Worm (Caenorhabditis elegans) whole organism, late embryonic: Measurements from ENCODE around the gene ztf-1.

Experiments
- C08G9.2 ChIP-seq: sonication (generic microtip); optimal IDR thresholded peaks from 2 replicates; lab custom pipeline; 2016; ENCODE audit warnings: mild to moderate bottlenecking, missing genetic modification characterization, moderate library complexity, missing compliant biosample characterization
- C38D4.7 ChIP-seq: fragments of 200-800 bp; sonication (Bioruptor generic); optimal IDR thresholded peaks from 2 replicates; lab custom pipeline; 2018; ENCODE audit warnings: mild to moderate bottlenecking, missing genetic modification characterization, moderate library complexity, missing compliant biosample characterization
- F13H6.1 ChIP-seq: sonication (generic microtip); optimal IDR thresholded peaks from 2 replicates; lab custom pipeline; 2016; ENCODE audit warnings: missing genetic modification characterization, missing compliant biosample characterization
- T23F11.4 ChIP-seq: fragments of 200-800 bp; sonication (Bioruptor generic); optimal IDR thresholded peaks from 2 replicates; lab custom pipeline; 2018; ENCODE audit warnings: mild to moderate bottlenecking, missing genetic modification characterization, missing compliant biosample characterization
- ahr-1 ChIP-seq: sonication (generic microtip); optimal IDR thresholded peaks from 2 replicates; lab custom pipeline; 2016; ENCODE audit warnings: missing genetic modification characterization, missing compliant biosample characterization
- ceh-14 ChIP-seq: sonication (generic microtip); optimal IDR thresholded peaks from 2 replicates; lab custom pipeline; 2016; ENCODE audit warnings: missing genotype, missing genetic modification characterization, missing compliant biosample characterization
- ceh-18 ChIP-seq: sonication (generic microtip); optimal IDR thresholded peaks from 2 replicates; lab custom pipeline; 2016; ENCODE audit warnings: missing genetic modification characterization, missing compliant biosample characterization
- ceh-19 ChIP-seq: fragments of 200-800 bp; sonication (Bioruptor generic); optimal IDR thresholded peaks from 2 replicates; lab custom pipeline; 2018; ENCODE audit warnings: mild to moderate bottlenecking, missing genetic modification characterization, missing compliant biosample characterization
- ceh-22 ChIP-seq: sonication (generic microtip); optimal IDR thresholded peaks from 2 replicates; lab custom pipeline; 2017; ENCODE audit warnings: missing biosample characterization, missing genetic modification characterization
- ceh-31 ChIP-seq: sonication (generic microtip); optimal IDR thresholded peaks from 2 replicates; lab custom pipeline; 2016; ENCODE audit warnings: missing genetic modification characterization, missing compliant biosample characterization
- ceh-48 ChIP-seq: sonication (generic microtip); optimal IDR thresholded peaks from 2 replicates; lab custom pipeline; 2016; ENCODE audit warnings: missing genetic modification characterization, inconsistent platforms, missing compliant biosample characterization
- ceh-9 ChIP-seq: sonication (generic microtip); optimal IDR thresholded peaks from 2 replicates; lab custom pipeline; 2016; ENCODE audit warnings: mild to moderate bottlenecking, missing genetic modification characterization, inconsistent platforms, missing compliant biosample characterization
- elt-2 ChIP-seq: sonication (generic microtip); optimal IDR thresholded peaks from 2 replicates; lab custom pipeline; 2016; ENCODE audit warnings: missing genetic modification reagents, missing genetic modification characterization, missing compliant biosample characterization
- eyg-1 ChIP-seq: sonication (generic microtip); optimal IDR thresholded peaks from 2 replicates; lab custom pipeline; 2016; ENCODE audit warnings: missing genotype, missing genetic modification characterization, missing compliant biosample characterization
- fax-1 ChIP-seq: sonication (generic microtip); optimal IDR thresholded peaks from 2 replicates; lab custom pipeline; 2016; ENCODE audit warnings: missing genotype, missing genetic modification characterization, missing compliant biosample characterization
- fkh-6 ChIP-seq: sonication (generic microtip); optimal IDR thresholded peaks from 2 replicates; lab custom pipeline; 2016; ENCODE audit warnings: missing genetic modification characterization, missing compliant biosample characterization
- hlh-13 ChIP-seq: fragments of 200-800 bp; sonication (Bioruptor generic); optimal IDR thresholded peaks from 2 replicates; lab custom pipeline; 2018; ENCODE audit warnings: mild to moderate bottlenecking, missing genetic modification characterization, missing compliant biosample characterization
- hlh-30 ChIP-seq: sonication (generic microtip); optimal IDR thresholded peaks from 2 replicates; lab custom pipeline; 2017; ENCODE audit warnings: antibody characterized with exemption, missing genetic modification characterization, missing compliant biosample characterization; ENCODE audit not compliant: insufficient read depth
- hlh-6 ChIP-seq: sonication (generic microtip); optimal IDR thresholded peaks from 2 replicates; lab custom pipeline; 2016; ENCODE audit warnings: missing genotype, missing genetic modification characterization, missing compliant biosample characterization
- hlh-8 ChIP-seq: sonication (generic microtip); optimal IDR thresholded peaks from 2 replicates; lab custom pipeline; 2016; ENCODE audit warnings: missing genotype, missing genetic modification characterization, missing compliant biosample characterization
- lim-6 ChIP-seq: sonication (generic microtip); optimal IDR thresholded peaks from 2 replicates; lab custom pipeline; 2016; ENCODE audit warnings: missing genetic modification characterization, missing compliant biosample characterization
- nfya-1 ChIP-seq: sonication (generic microtip); optimal IDR thresholded peaks from 2 replicates; lab custom pipeline; 2017; ENCODE audit warnings: missing genetic modification characterization, mild to moderate bottlenecking, missing compliant biosample characterization, antibody characterized with exemption, moderate library complexity
- pag-3 ChIP-seq: sonication (generic microtip); optimal IDR thresholded peaks from 2 replicates; lab custom pipeline; 2016; ENCODE audit warnings: missing compliant biosample characterization, missing genetic modification characterization, borderline replicate concordance
- pqm-1 ChIP-seq: sonication (generic microtip); optimal IDR thresholded peaks from 2 replicates; lab custom pipeline; 2016; ENCODE audit warnings: missing genetic modification characterization, missing compliant biosample characterization
- pros-1 ChIP-seq: fragments of 150-350 bp; optimal IDR thresholded peaks from 2 replicates; lab custom pipeline; 2014; ENCODE audit warnings: missing biosample characterization, missing genetic modification reagents, missing genetic modification characterization
- ref-2 ChIP-seq: sonication (generic microtip); optimal IDR thresholded peaks from 2 replicates; lab custom pipeline; 2016; ENCODE audit warnings: missing genetic modification characterization, missing compliant biosample characterization
- sox-4 ChIP-seq: sonication (generic microtip); optimal IDR thresholded peaks from 2 replicates; lab custom pipeline; 2017; ENCODE audit warnings: mild to moderate bottlenecking, missing genetic modification characterization, inconsistent platforms, missing compliant biosample characterization
- syd-9 ChIP-seq: sonication (generic microtip); optimal IDR thresholded peaks from 2 replicates; lab custom pipeline; 2016; ENCODE audit warnings: mild to moderate bottlenecking, missing genetic modification characterization, moderate library complexity, missing compliant biosample characterization
- tbx-2 ChIP-seq: sonication (generic microtip); optimal IDR thresholded peaks from 2 replicates; lab custom pipeline; 2016; ENCODE audit warnings: missing genetic modification characterization, missing compliant biosample characterization
- tbx-7 ChIP-seq: sonication (generic microtip); optimal IDR thresholded peaks from 2 replicates; lab custom pipeline; 2016; ENCODE audit warnings: missing genotype, missing genetic modification characterization, missing compliant biosample characterization
- ttx-3 ChIP-seq: sonication (generic microtip); optimal IDR thresholded peaks from 2 replicates; lab custom pipeline; 2016; ENCODE audit warnings: missing genetic modification reagents, missing genetic modification characterization, missing compliant biosample characterization
- zip-5 ChIP-seq: sonication (generic microtip); optimal IDR thresholded peaks from 2 replicates; lab custom pipeline; 2016; ENCODE audit warnings: missing genetic modification characterization, missing compliant biosample characterization
- ztf-16 ChIP-seq: sonication (generic microtip); optimal IDR thresholded peaks from 2 replicates; lab custom pipeline; 2017; ENCODE audit warnings: missing genetic modification characterization, missing compliant biosample characterization

The ztf-1 gene

DNA sequence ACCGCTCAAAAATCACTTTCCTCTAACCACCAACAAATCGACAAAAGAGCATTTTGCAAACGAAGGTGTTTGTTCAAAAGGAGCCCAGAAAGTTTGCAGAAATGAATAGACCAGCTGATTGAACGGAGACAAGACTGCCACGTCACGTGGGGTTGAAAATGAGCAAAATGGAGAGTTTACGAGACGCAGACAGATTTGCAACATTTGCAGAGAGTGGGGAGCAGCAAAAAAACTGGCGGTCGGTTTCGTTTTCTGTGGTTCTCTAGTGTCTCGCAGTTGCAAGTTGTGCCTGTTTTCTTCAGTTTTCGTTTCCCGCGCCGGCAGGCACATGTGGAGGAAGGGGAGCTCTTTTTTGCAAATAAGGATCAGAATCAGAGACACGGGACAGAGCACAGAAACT, 6.7 kb downstream of the ztf-1 start:
- TF ChIP-seq hlh-30 (tag; lab: Kevin White, UChicago) (peak; percentile 58), hlh-8 (no peak), ceh-18 (tag; lab: Kevin White, UChicago) (peak; percentile 65)
- TF ChIP-seq, all 69 proteins: peak for 2

DNA sequence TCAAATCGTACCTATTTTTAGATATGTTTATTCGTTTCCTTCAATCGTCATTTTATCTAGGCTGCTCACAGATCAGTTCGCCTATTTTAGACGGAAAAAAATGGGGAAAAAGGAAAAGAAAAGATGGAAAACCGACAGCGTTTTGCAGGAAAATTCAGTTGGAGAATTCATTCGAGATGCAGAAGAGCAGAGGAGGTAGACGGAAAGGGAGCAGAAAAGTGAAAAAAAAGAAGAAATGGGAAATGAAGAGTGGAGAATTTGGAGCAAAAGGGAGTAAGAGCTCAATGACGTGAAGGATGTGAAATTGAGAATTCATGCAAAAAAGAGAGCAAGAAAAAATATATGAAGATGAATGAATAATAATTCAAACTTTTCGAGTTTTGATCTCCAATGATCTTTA, 7.7 kb downstream of the ztf-1 start:
- TF ChIP-seq ceh-18 (tag; lab: Kevin White, UChicago) (peak; percentile 9), ceh-31 (no peak)

DNA sequence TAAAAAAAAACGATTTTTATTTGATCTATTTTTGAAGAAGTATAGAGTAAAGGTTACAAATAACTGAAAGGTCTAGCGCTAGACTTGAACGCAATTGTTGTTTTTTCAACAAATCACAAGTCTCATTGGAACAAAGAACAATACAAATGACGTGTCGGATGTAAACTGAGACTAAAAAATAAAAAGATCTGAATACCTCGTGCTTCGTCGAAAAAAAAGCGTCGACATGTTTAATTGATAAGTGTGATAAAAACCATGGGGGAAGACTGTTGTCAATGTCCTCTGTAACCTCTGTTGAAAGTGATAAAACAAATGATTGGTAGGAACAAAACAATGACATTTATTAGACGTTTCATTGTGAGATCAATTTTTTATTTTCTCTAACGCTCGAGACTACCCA, 9.4 kb downstream of the ztf-1 start:
- TF ChIP-seq sox-4 (tag; lab: Kevin White, UChicago): no peak
- TF ChIP-seq ztf-16 (tag; lab: Kevin White, UChicago): no peak
- TF ChIP-seq F13H6.1 (tag; lab: Kevin White, UChicago): no peak
- TF ChIP-seq ttx-3 (tag; lab: Kevin White, UChicago): no peak
- no peak for TF ChIP-seq pqm-1 (tag; lab: Kevin White, UChicago)
- TF ChIP-seq ahr-1: no peak
- no peak for TF ChIP-seq tbx-7
- no peak for TF ChIP-seq pros-1 (tag; lab: Kevin White, UChicago)
- TF ChIP-seq elt-2 (tag; lab: Kevin White, UChicago): no peak
- no peak for TF ChIP-seq ceh-19 (GFP tag; lab: Kevin White, UChicago)

DNA sequence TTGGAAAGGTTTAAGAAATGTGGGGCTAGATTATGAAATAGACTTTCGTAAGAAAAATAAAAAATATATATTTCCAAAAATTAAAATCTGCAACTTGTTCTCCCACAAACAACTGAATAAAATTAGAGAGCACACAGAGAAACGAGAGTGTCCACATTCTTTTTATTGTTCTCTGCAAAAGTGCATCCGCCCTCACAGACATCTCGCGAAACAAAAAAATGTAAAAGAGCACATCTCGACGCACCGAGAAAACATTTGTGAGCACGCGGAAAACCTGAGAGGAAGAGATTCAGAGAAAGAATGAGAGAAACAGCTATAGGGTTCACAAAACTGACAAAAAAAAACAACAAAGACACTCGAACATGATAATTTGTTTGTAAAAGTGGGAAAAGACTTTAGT, 10.1 kb downstream of the ztf-1 start:
- peak; percentile 14 for TF ChIP-seq ceh-31
- TF ChIP-seq tbx-2 (tag; lab: Kevin White, UChicago): no peak
- no peak for TF ChIP-seq T23F11.4 (GFP tag; lab: Kevin White, UChicago)
- TF ChIP-seq lim-6 (tag; lab: Kevin White, UChicago): no peak
- TF ChIP-seq C38D4.7 (GFP tag; lab: Kevin White, UChicago): no peak

DNA sequence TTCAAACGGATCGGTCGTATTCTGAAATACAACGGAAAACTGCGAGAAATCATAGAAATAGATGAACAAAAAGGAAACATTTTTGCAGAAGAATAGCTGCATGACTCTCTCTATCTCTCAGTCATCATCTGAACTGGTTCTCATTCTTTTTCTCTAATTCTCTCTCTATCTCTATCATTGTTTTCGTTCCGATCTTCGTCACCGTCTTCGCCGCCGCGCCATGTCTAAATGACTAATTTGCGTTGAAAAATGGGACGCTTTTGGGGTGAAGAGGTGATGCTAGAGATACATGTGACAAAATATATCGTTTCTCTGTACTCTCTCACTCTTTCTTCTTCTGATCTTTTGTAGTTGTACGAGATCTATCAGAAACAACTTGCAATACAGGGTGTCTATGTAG, 11.7 kb downstream of the ztf-1 start:
- no peak for TF ChIP-seq nfya-1
- no peak for TF ChIP-seq pqm-1 (tag; lab: Kevin White, UChicago)
- TF ChIP-seq hlh-13 (GFP tag; lab: Kevin White, UChicago): no peak
- no peak for TF ChIP-seq ceh-19 (GFP tag; lab: Kevin White, UChicago)
- TF ChIP-seq, all 69 proteins: peak for 0

DNA sequence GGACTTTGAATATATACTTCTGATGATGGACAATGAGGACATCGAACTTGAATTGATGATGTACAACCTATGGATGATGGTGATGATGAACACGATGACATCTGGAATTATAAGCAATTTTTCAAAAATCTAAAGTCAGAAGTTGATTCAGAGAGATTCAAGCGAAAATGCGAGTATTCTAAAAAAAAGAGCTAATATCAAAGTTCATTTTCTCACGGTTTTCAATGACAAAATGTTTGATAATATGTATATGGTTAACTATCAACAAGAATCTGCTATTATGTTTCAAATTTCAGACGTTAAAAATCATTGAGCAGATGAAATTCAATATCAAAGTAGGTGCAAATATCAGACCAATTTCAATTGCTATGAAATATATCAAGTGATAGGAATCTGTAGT, 12.2 kb downstream of the ztf-1 start, which contains the start of gene K02D10.4:
TSS of gene K02D10.4 (minus strand) at position 101 of the 400 bp plus-strand sequence.
- TF ChIP-seq zip-5 (tag; lab: Kevin White, UChicago) (no peak), ceh-31 (no peak), ceh-14 (tag; lab: Kevin White, UChicago) (no peak), pag-3 (tag; lab: Kevin White, UChicago) (no peak), ceh-9 (tag; lab: Kevin White, UChicago) (no peak), fkh-6 (tag; lab: Kevin White, UChicago) (no peak), F13H6.1 (tag; lab: Kevin White, UChicago) (no peak), nfya-1 (no peak), ref-2 (tag; lab: Kevin White, UChicago) (no peak), syd-9 (no peak), ceh-48 (tag; lab: Kevin White, UChicago) (no peak), eyg-1 (tag; lab: Kevin White, UChicago) (no peak), fax-1 (tag; lab: Kevin White, UChicago) (no peak), hlh-6 (tag; lab: Kevin White, UChicago) (no peak), ceh-19 (GFP tag; lab: Kevin White, UChicago) (no peak), lim-6 (tag; lab: Kevin White, UChicago) (no peak), pros-1 (tag; lab: Kevin White, UChicago) (no peak), ceh-22 (tag; lab: Kevin White, UChicago) (no peak), C08G9.2 (no peak)
